Fruit fly (Drosophila melanogaster) whole organism, embryonic: ENCODE measurements around the gene CG13653.

ENCODE experiments used
- Adf1 ChIP-seq: fragments of 200-800 bp; sonication (Bioruptor generic); IDR thresholded peaks from 2 replicates; pipeline ENCODE4 v1.3.6; 2022; ENCODE audit warnings: missing biosample characterization, missing genetic modification characterization
- B-H1 ChIP-seq: fragments of 200-800 bp; sonication (Bioruptor generic); IDR thresholded peaks from 3 replicates; pipeline ENCODE4 v1.3.6; 2022; ENCODE audit warnings: missing biosample characterization, missing genetic modification characterization
- Bteb2 ChIP-seq: fragments of 200-800 bp; sonication (Bioruptor generic); optimal IDR thresholded peaks from 2 replicates; lab custom pipeline; 2016; ENCODE audit warnings: missing biosample characterization, missing genetic modification characterization
- CG10654 ChIP-seq: fragments of 200-800 bp; sonication (Bioruptor generic); optimal IDR thresholded peaks from 2 replicates; lab custom pipeline; 2016; ENCODE audit warnings: missing biosample characterization, missing genetic modification characterization
- CG11247 ChIP-seq: fragments of 200-800 bp; sonication (Bioruptor generic); IDR thresholded peaks from 2 replicates; pipeline ENCODE4 v1.3.6; 2022; ENCODE audit warnings: missing biosample characterization, missing genetic modification characterization
- CG11696 ChIP-seq: fragments of 200-800 bp; sonication (Bioruptor generic); IDR thresholded peaks from 2 replicates; pipeline ENCODE4 v1.3.6; 2022; ENCODE audit warnings: missing biosample characterization, missing genetic modification characterization
- CG11723 ChIP-seq: fragments of 200-800 bp; sonication (Bioruptor generic); optimal IDR thresholded peaks from 2 replicates; lab custom pipeline; 2017; ENCODE audit warnings: missing biosample characterization, mild to moderate bottlenecking, missing genetic modification characterization
- CG12071 ChIP-seq: fragments of 200-800 bp; sonication (Bioruptor generic); optimal IDR thresholded peaks from 3 replicates; lab custom pipeline; 2018; ENCODE audit warnings: missing biosample characterization, mild to moderate bottlenecking, missing genetic modification characterization
- CG1233 ChIP-seq: fragments of 200-800 bp; sonication (Bioruptor generic); optimal IDR thresholded peaks from 4 replicates; lab custom pipeline; 2018; ENCODE audit warnings: missing biosample characterization, mild to moderate bottlenecking, missing genetic modification characterization
- CG12769 ChIP-seq: fragments of 200-800 bp; sonication (Bioruptor generic); optimal IDR thresholded peaks from 2 replicates; lab custom pipeline; 2019; ENCODE audit warnings: missing biosample characterization, mild to moderate bottlenecking, missing genetic modification characterization, moderate library complexity
- CG12942 ChIP-seq: fragments of 200-800 bp; sonication (Bioruptor generic); optimal IDR thresholded peaks from 3 replicates; lab custom pipeline; 2016; ENCODE audit warnings: missing biosample characterization, missing genetic modification characterization
- CG14441 ChIP-seq: fragments of 200-800 bp; sonication (Bioruptor generic); IDR thresholded peaks from 2 replicates; pipeline ENCODE4 v1.3.6; 2022; ENCODE audit warnings: missing biosample characterization, missing genetic modification characterization
- CG16815 ChIP-seq: fragments of 200-800 bp; sonication (Bioruptor generic); optimal IDR thresholded peaks from 3 replicates; lab custom pipeline; 2017; ENCODE audit warnings: missing biosample characterization, mild to moderate bottlenecking, missing genetic modification characterization
- CG16863 ChIP-seq: fragments of 200-800 bp; sonication (Bioruptor generic); optimal IDR thresholded peaks from 3 replicates; lab custom pipeline; 2016; ENCODE audit warnings: missing biosample characterization, missing genetic modification characterization
- CG1832 ChIP-seq: fragments of 200-800 bp; sonication (Bioruptor generic); optimal IDR thresholded peaks from 2 replicates; lab custom pipeline; 2017; ENCODE audit warnings: missing biosample characterization, mild to moderate bottlenecking, missing genetic modification characterization, inconsistent platforms
- CG18476 ChIP-seq: fragments of 200-800 bp; sonication (Bioruptor generic); optimal IDR thresholded peaks from 2 replicates; lab custom pipeline; 2016; ENCODE audit warnings: missing biosample characterization, mild to moderate bottlenecking, missing genetic modification characterization
- CG2129 ChIP-seq: fragments of 200-800 bp; sonication (Bioruptor generic); IDR thresholded peaks from 2 replicates; pipeline ENCODE4 v1.3.6; 2022; ENCODE audit warnings: missing biosample characterization, missing genetic modification characterization; ENCODE audit not compliant: partially characterized antibody
- CG31388 ChIP-seq: fragments of 200-800 bp; sonication (Bioruptor generic); optimal IDR thresholded peaks from 2 replicates; lab custom pipeline; 2016; ENCODE audit warnings: missing biosample characterization, missing genetic modification characterization
- CG32772 ChIP-seq: fragments of 200-800 bp; sonication (Bioruptor generic); IDR thresholded peaks from 2 replicates; pipeline ENCODE4 v1.3.6; 2022; ENCODE audit warnings: missing biosample characterization, missing genetic modification characterization
- CG4730 ChIP-seq: fragments of 200-800 bp; sonication (Bioruptor generic); IDR thresholded peaks from 2 replicates; pipeline ENCODE4 v1.3.6; 2022; ENCODE audit warnings: missing biosample characterization, missing genetic modification characterization
- CG4854 ChIP-seq: fragments of 200-800 bp; sonication (Bioruptor generic); optimal IDR thresholded peaks from 2 replicates; lab custom pipeline; 2016; ENCODE audit warnings: missing biosample characterization, missing genetic modification characterization, inconsistent platforms
- CG6254 ChIP-seq: fragments of 200-800 bp; sonication (Bioruptor generic); optimal IDR thresholded peaks from 3 replicates; lab custom pipeline; 2017; ENCODE audit warnings: mild to moderate bottlenecking, missing biosample characterization, missing genetic modification reagents, missing genetic modification characterization
- CG6689 ChIP-seq: fragments of 200-800 bp; sonication (Bioruptor generic); IDR thresholded peaks from 2 replicates; pipeline ENCODE4 v1.3.6; 2022; ENCODE audit warnings: missing biosample characterization, missing genetic modification characterization
- CG7928 ChIP-seq: fragments of 200-800 bp; sonication (Bioruptor generic); optimal IDR thresholded peaks from 2 replicates; lab custom pipeline; 2017; ENCODE audit warnings: missing biosample characterization, mild to moderate bottlenecking, missing genetic modification characterization
- CG8478 ChIP-seq: fragments of >200 bp; optimal IDR thresholded peaks from 2 replicates; lab custom pipeline; 2018
- Deaf1 ChIP-seq: fragments of 200-800 bp; optimal IDR thresholded peaks from 3 replicates; lab custom pipeline; 2019; ENCODE audit warnings: missing biosample characterization, mild to moderate bottlenecking, missing genetic modification characterization, moderate library complexity
- Dll ChIP-seq: fragments of 200-800 bp; sonication (Bioruptor generic); IDR thresholded peaks from 4 replicates; pipeline ENCODE4 v1.3.6; 2022; ENCODE audit warnings: missing biosample characterization, missing genetic modification characterization; ENCODE audit not compliant: partially characterized antibody
- Dref ChIP-seq: fragments of 200-800 bp; sonication (Bioruptor generic); IDR thresholded peaks from 2 replicates; pipeline ENCODE4 v1.3.6; 2022; ENCODE audit warnings: missing biosample characterization, missing genetic modification characterization
- HLHmδ ChIP-seq: fragments of 200-800 bp; sonication (Bioruptor generic); optimal IDR thresholded peaks from 2 replicates; lab custom pipeline; 2018; ENCODE audit warnings: missing biosample characterization, mild to moderate bottlenecking, missing genetic modification characterization, moderate library complexity
- Mes4 ChIP-seq: fragments of 200-800 bp; sonication (Bioruptor generic); optimal IDR thresholded peaks from 2 replicates; lab custom pipeline; 2016; ENCODE audit warnings: missing biosample characterization, missing genetic modification characterization
- NFAT ChIP-seq: fragments of 200-800 bp; sonication (Bioruptor generic); IDR thresholded peaks from 2 replicates; pipeline ENCODE4 v1.3.6; 2022; ENCODE audit warnings: missing biosample characterization, missing genetic modification characterization
- Neu2 ChIP-seq: fragments of 200-800 bp; sonication (Bioruptor generic); optimal IDR thresholded peaks from 3 replicates; lab custom pipeline; 2016; ENCODE audit warnings: missing biosample characterization, missing genetic modification characterization, borderline replicate concordance
- btn ChIP-seq: fragments of 200-800 bp; sonication (Bioruptor generic); optimal IDR thresholded peaks from 2 replicates; lab custom pipeline; 2016; ENCODE audit warnings: missing biosample characterization, missing genetic modification characterization
- corto ChIP-seq: fragments of 200-800 bp; sonication (Bioruptor generic); optimal IDR thresholded peaks from 2 replicates; lab custom pipeline; 2016; ENCODE audit warnings: missing biosample characterization, mild to moderate bottlenecking, missing genetic modification characterization, moderate library complexity
- crol ChIP-seq: fragments of 200-800 bp; sonication (Bioruptor generic); IDR thresholded peaks from 2 replicates; pipeline ENCODE4 v1.3.6; 2022; ENCODE audit warnings: missing biosample characterization, missing genetic modification characterization
- da ChIP-seq: fragments of 200-800 bp; sonication (Bioruptor generic); optimal IDR thresholded peaks from 2 replicates; lab custom pipeline; 2016; ENCODE audit warnings: missing biosample characterization, missing genetic modification characterization
- dm ChIP-seq: fragments of 200-800 bp; sonication (Bioruptor generic); optimal IDR thresholded peaks from 3 replicates; lab custom pipeline; 2016; ENCODE audit warnings: missing biosample characterization, missing genetic modification characterization
- dysf ChIP-seq: fragments of 200-800 bp; sonication (Bioruptor generic); IDR thresholded peaks from 3 replicates; pipeline ENCODE4 v1.3.6; 2022; ENCODE audit warnings: missing biosample characterization, missing genetic modification characterization
- ems ChIP-seq: fragments of 200-800 bp; sonication (Bioruptor generic); optimal IDR thresholded peaks from 3 replicates; lab custom pipeline; 2016; ENCODE audit warnings: missing biosample characterization, missing genetic modification characterization
- gem ChIP-seq: fragments of 200-800 bp; sonication (Bioruptor generic); optimal IDR thresholded peaks from 2 replicates; lab custom pipeline; 2019; ENCODE audit warnings: missing biosample characterization, mild to moderate bottlenecking, missing genetic modification characterization, moderate library complexity
- lbe ChIP-seq: fragments of 200-800 bp; sonication (Bioruptor generic); optimal IDR thresholded peaks from 2 replicates; lab custom pipeline; 2016; ENCODE audit warnings: missing biosample characterization, mild to moderate bottlenecking, missing genetic modification characterization
- lola ChIP-seq, 3 experiments: fragments of >200 bp in 2 of 3; fragments of 200-800 bp in 1 of 3; sonication (Bioruptor generic) in 1 of 3; optimal IDR thresholded peaks; 2 replicates each; lab custom pipeline; 2017 to 2019; ENCODE audit warnings: missing biosample characterization in 3 of 3, missing genetic modification characterization in 3 of 3, mild to moderate bottlenecking in 1 of 3, moderate library complexity in 1 of 3
- sc ChIP-seq, 3 experiments: fragments of >200 bp in 2 of 3; fragments of 200-800 bp in 1 of 3; sonication (Bioruptor generic) in 1 of 3; optimal IDR thresholded peaks; 2 replicates in 2 of 3; 3 replicates in 1 of 3; lab custom pipeline; 2017; ENCODE audit warnings: mild to moderate bottlenecking in 1 of 3, missing biosample characterization in 1 of 3, missing genetic modification characterization in 1 of 3, missing genetic modification reagents in 1 of 3
- twi ChIP-seq: fragments of 200-800 bp; optimal IDR thresholded peaks from 2 replicates; lab custom pipeline; 2019; ENCODE audit warnings: missing biosample characterization, mild to moderate bottlenecking, missing genetic modification characterization, moderate library complexity
- unpg ChIP-seq: fragments of 200-800 bp; sonication (Bioruptor generic); optimal IDR thresholded peaks from 3 replicates; lab custom pipeline; 2018; ENCODE audit warnings: missing biosample characterization, mild to moderate bottlenecking, missing genetic modification characterization, moderate library complexity
- vnd ChIP-seq: fragments of 200-800 bp; sonication (Bioruptor generic); IDR thresholded peaks from 3 replicates; pipeline ENCODE4 v1.3.6; 2022; ENCODE audit warnings: missing biosample characterization, missing genetic modification characterization; ENCODE audit not compliant: partially characterized antibody
- wdn ChIP-seq: fragments of 200-800 bp; sonication (Bioruptor generic); IDR thresholded peaks from 2 replicates; pipeline ENCODE4 v1.3.6; 2022; ENCODE audit warnings: missing biosample characterization, missing genetic modification characterization
- zen ChIP-seq: fragments of 200-800 bp; sonication (Bioruptor generic); optimal IDR thresholded peaks from 3 replicates; lab custom pipeline; 2018; ENCODE audit warnings: missing biosample characterization, mild to moderate bottlenecking, missing genetic modification characterization, moderate library complexity
- zfh2 ChIP-seq: fragments of 200-800 bp; sonication (Bioruptor generic); optimal IDR thresholded peaks from 2 replicates; lab custom pipeline; 2016; ENCODE audit warnings: missing biosample characterization, missing genetic modification characterization

Gene CG13653

DNA sequence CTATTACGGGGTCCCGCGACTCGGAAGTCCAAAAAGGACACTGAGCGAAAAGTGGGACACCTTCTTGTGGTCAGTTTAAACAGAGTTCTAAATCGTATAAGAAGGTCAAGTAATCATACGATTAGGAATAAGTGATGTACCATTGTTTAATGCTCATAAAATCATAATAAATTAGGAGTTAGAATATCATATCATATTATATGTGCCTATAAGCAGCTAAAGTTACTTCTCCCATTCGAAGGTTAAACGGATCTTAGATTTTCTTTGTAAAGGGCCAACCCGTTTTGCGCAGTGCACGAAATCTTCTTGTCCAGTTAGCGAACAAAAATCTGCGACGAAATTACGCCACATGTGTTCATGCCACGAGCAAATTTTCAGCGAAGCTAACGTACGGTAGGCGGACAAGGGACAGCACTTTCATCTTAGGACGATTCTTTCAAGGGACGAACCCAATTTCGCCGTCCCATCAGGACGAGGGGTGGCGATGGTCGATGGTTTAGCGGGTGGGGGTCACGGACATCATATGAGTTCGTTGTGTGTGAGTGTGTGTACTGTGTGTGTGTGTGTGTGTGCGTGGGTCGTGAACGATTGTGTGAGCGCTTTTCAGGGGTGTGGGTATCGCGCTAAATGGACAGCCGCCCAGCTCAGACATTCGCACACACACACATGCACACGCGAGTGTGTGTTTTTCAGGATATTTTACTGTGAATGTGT lies 26.9 kb upstream of the CG13653 start (continued):
- no peak for TF ChIP-seq CG12071 (GFP tag; lab: Kevin White, UChicago)
- TF ChIP-seq CG4854 (GFP tag; lab: Kevin White, UChicago): no peak
- peak; percentile 19 for TF ChIP-seq CG1233 (GFP tag; lab: Kevin White, UChicago)
- peak; percentile 38 for TF ChIP-seq CG6254 (GFP tag; lab: Kevin White, UChicago)
- 0 out of 2 replicates have a peak, but pooled peaks have one; percentile 1 for TF ChIP-seq crol (GFP tag; lab: Robert Waterston, UW)
- 0 out of 2 replicates have a peak, but pooled peaks have one; percentile 34 for TF ChIP-seq CG32772 (GFP tag; lab: Robert Waterston, UW)
- no peak for TF ChIP-seq Neu2 (GFP tag; lab: Kevin White, UChicago)
- TF ChIP-seq dysf (GFP tag; lab: Robert Waterston, UW): peak; percentile 47; the same call in 1 of the 3 replicates
- TF ChIP-seq twi (tag; lab: Kevin White, UChicago): peak; percentile 5
- no peak for TF ChIP-seq wdn (GFP tag; lab: Robert Waterston, UW)
- no peak for TF ChIP-seq Mes4 (GFP tag; lab: Kevin White, UChicago)
- no peak for TF ChIP-seq Dll (GFP tag; lab: Robert Waterston, UW)
- TF ChIP-seq CG16815 (GFP tag; lab: Kevin White, UChicago): peak; percentile 21
- no peak for TF ChIP-seq Deaf1 (tag; lab: Kevin White, UChicago)
- TF ChIP-seq ems (GFP tag; lab: Kevin White, UChicago): no peak
- TF ChIP-seq CG14441 (GFP tag; lab: Robert Waterston, UW): no peak
- TF ChIP-seq CG8478 (lab: Kevin White, UChicago): no peak
- no peak for TF ChIP-seq dm (GFP tag; lab: Kevin White, UChicago)
- TF ChIP-seq NFAT (GFP tag; lab: Robert Waterston, UW): no peak
- TF ChIP-seq btn (GFP tag; lab: Kevin White, UChicago): no peak
- TF ChIP-seq CG6689 (GFP tag; lab: Robert Waterston, UW): peak; percentile 73
- TF ChIP-seq zen: no peak
- TF ChIP-seq B-H1 (GFP tag; lab: Robert Waterston, UW): no peak; the same call in 2 of the 3 replicates
- TF ChIP-seq da (GFP tag; lab: Kevin White, UChicago): no peak
- TF ChIP-seq CG12769: peak; percentile 49
- TF ChIP-seq Dref (GFP tag; lab: Robert Waterston, UW): no peak
- TF ChIP-seq sc (optimal IDR thresholded peaks at IDR 0.05; lab: Kevin White, UChicago): no peak
- no peak for TF ChIP-seq sc (GFP tag; optimal IDR thresholded peaks at IDR 0.05; lab: Kevin White, UChicago)
- TF ChIP-seq CG11696 (GFP tag; lab: Robert Waterston, UW): no peak
- TF ChIP-seq Bteb2 (GFP tag; lab: Kevin White, UChicago): no peak
- TF ChIP-seq unpg (GFP tag; lab: Kevin White, UChicago): peak; percentile 13
- TF ChIP-seq CG10654 (GFP tag; lab: Kevin White, UChicago): no peak
- peak; percentile 4 for TF ChIP-seq zfh2 (GFP tag; lab: Kevin White, UChicago)
- no peak for TF ChIP-seq CG1832 (GFP tag; lab: Kevin White, UChicago)
- no peak for TF ChIP-seq Adf1
- TF ChIP-seq CG11723 (GFP tag; lab: Kevin White, UChicago): no peak
- TF ChIP-seq CG2129 (GFP tag; lab: Robert Waterston, UW): no peak
- peak in 1 of 3 experiments; percentile 45 for TF ChIP-seq lola (GFP tag; optimal IDR thresholded peaks at IDR 0.05; lab: Kevin White, UChicago)
- TF ChIP-seq CG11247: no peak
- no peak for TF ChIP-seq CG18476 (GFP tag; lab: Kevin White, UChicago)
- TF ChIP-seq HLHmδ (GFP tag; lab: Kevin White, UChicago): no peak
- TF ChIP-seq corto (GFP tag; lab: Kevin White, UChicago): no peak
- no peak for TF ChIP-seq vnd
- no peak for TF ChIP-seq CG31388 (GFP tag; lab: Kevin White, UChicago)
- peak; percentile 11 for TF ChIP-seq CG16863
- no peak for TF ChIP-seq CG7928 (GFP tag; lab: Kevin White, UChicago)
- no peak for TF ChIP-seq lbe (GFP tag; lab: Kevin White, UChicago)
- TF ChIP-seq CG12942 (GFP tag; lab: Kevin White, UChicago): no peak
- TF ChIP-seq CG4730 (GFP tag; lab: Robert Waterston, UW): peak; percentile 5; the same call in 1 of the 2 replicates
- TF ChIP-seq gem (tag; lab: Kevin White, UChicago): peak; percentile 69
